Fruit fly (Drosophila melanogaster) whole organism, embryonic: ENCODE results near the gene Ptp4E.

Source experiments
- Abd-B ChIP-seq: fragments of 200-800 bp; sonication (Bioruptor generic); optimal IDR thresholded peaks from 2 replicates; lab custom pipeline; 2018; ENCODE audit warnings: missing biosample characterization, mild to moderate bottlenecking, missing genetic modification characterization, moderate library complexity
- Asciz ChIP-seq: fragments of 200-800 bp; sonication (Bioruptor generic); optimal IDR thresholded peaks from 2 replicates; lab custom pipeline; 2017; ENCODE audit warnings: missing biosample characterization, mild to moderate bottlenecking, missing genetic modification characterization, missing genetic modification reagents
- Atf-2 ChIP-seq: fragments of 200-800 bp; sonication (Bioruptor generic); optimal IDR thresholded peaks from 2 replicates; lab custom pipeline; 2016; ENCODE audit warnings: missing biosample characterization, missing genetic modification characterization
- CG10321 ChIP-seq: fragments of 200-800 bp; sonication (Bioruptor generic); IDR thresholded peaks from 2 replicates; pipeline ENCODE4 v1.3.6; 2022; ENCODE audit warnings: missing biosample characterization, missing genetic modification characterization
- CG11696 ChIP-seq: fragments of 200-800 bp; sonication (Bioruptor generic); IDR thresholded peaks from 2 replicates; pipeline ENCODE4 v1.3.6; 2022; ENCODE audit warnings: missing biosample characterization, missing genetic modification characterization
- CG12659 ChIP-seq: fragments of 200-800 bp; sonication (Bioruptor generic); optimal IDR thresholded peaks from 3 replicates; lab custom pipeline; 2017; ENCODE audit warnings: mild to moderate bottlenecking, missing biosample characterization, missing genetic modification reagents, missing genetic modification characterization
- CG12942 ChIP-seq: fragments of 200-800 bp; sonication (Bioruptor generic); optimal IDR thresholded peaks from 3 replicates; lab custom pipeline; 2016; ENCODE audit warnings: missing biosample characterization, missing genetic modification characterization
- CG14441 ChIP-seq: fragments of 200-800 bp; sonication (Bioruptor generic); IDR thresholded peaks from 2 replicates; pipeline ENCODE4 v1.3.6; 2022; ENCODE audit warnings: missing biosample characterization, missing genetic modification characterization
- CG15011 ChIP-seq: fragments of 200-800 bp; sonication (Bioruptor generic); optimal IDR thresholded peaks from 3 replicates; lab custom pipeline; 2018; ENCODE audit warnings: missing biosample characterization, mild to moderate bottlenecking, missing genetic modification characterization
- CG15269 ChIP-seq: fragments of 200-800 bp; sonication (Bioruptor generic); optimal IDR thresholded peaks from 2 replicates; lab custom pipeline; 2018; ENCODE audit warnings: missing biosample characterization, mild to moderate bottlenecking, missing genetic modification characterization, moderate library complexity
- CG17186 ChIP-seq: fragments of 200-800 bp; sonication (Bioruptor generic); optimal IDR thresholded peaks from 3 replicates; lab custom pipeline; 2017; ENCODE audit warnings: missing biosample characterization, missing genetic modification reagents, missing genetic modification characterization
- CG17328 ChIP-seq: fragments of 200-800 bp; sonication (Bioruptor generic); IDR thresholded peaks from 2 replicates; pipeline ENCODE4 v1.3.6; 2022; ENCODE audit warnings: missing biosample characterization, missing genetic modification characterization
- CG17612 ChIP-seq: fragments of 200-800 bp; sonication (Bioruptor generic); IDR thresholded peaks from 2 replicates; pipeline ENCODE4 v1.3.6; 2022; ENCODE audit warnings: missing biosample characterization, missing genetic modification characterization
- CG18262 ChIP-seq: fragments of 200-800 bp; optimal IDR thresholded peaks from 3 replicates; lab custom pipeline; 2019; ENCODE audit warnings: missing biosample characterization, mild to moderate bottlenecking, missing genetic modification characterization, moderate library complexity
- CG4404 ChIP-seq: fragments of 200-800 bp; sonication (Bioruptor generic); IDR thresholded peaks from 2 replicates; pipeline ENCODE4 v1.3.6; 2022; ENCODE audit warnings: missing biosample characterization, missing genetic modification characterization
- CG6689 ChIP-seq: fragments of 200-800 bp; sonication (Bioruptor generic); IDR thresholded peaks from 2 replicates; pipeline ENCODE4 v1.3.6; 2022; ENCODE audit warnings: missing biosample characterization, missing genetic modification characterization
- CG8765 ChIP-seq: fragments of 200-800 bp; sonication (Bioruptor generic); IDR thresholded peaks from 2 replicates; pipeline ENCODE4 v1.3.6; 2022; ENCODE audit warnings: missing biosample characterization, missing genetic modification characterization
- CG8924 ChIP-seq: fragments of 200-800 bp; optimal IDR thresholded peaks from 3 replicates; lab custom pipeline; 2019; ENCODE audit warnings: missing biosample characterization, mild to moderate bottlenecking, missing genetic modification characterization, moderate library complexity
- Camta ChIP-seq: fragments of 200-800 bp; sonication (Bioruptor generic); optimal IDR thresholded peaks from 2 replicates; lab custom pipeline; 2016; ENCODE audit warnings: missing biosample characterization, missing genetic modification characterization
- D ChIP-seq, 2 experiments: fragments of 200-800 bp in 1 of 2; fragments of >200 bp in 1 of 2; sonication (Bioruptor generic) in 1 of 2; optimal IDR thresholded peaks; 2 replicates in 1 of 2; 3 replicates in 1 of 2; lab custom pipeline; 2017; ENCODE audit warnings: mild to moderate bottlenecking in 1 of 2, missing biosample characterization in 1 of 2, missing genetic modification characterization in 1 of 2, missing genetic modification reagents in 1 of 2
- Fer1 ChIP-seq: fragments of 200-800 bp; sonication (Bioruptor generic); optimal IDR thresholded peaks from 2 replicates; lab custom pipeline; 2017; ENCODE audit warnings: missing biosample characterization, mild to moderate bottlenecking, missing genetic modification characterization
- HLH54F ChIP-seq: fragments of 200-800 bp; sonication (Bioruptor generic); optimal IDR thresholded peaks from 3 replicates; lab custom pipeline; 2016; ENCODE audit warnings: missing biosample characterization, missing genetic modification characterization
- HmgZ ChIP-seq: fragments of 200-800 bp; sonication (Bioruptor generic); optimal IDR thresholded peaks from 2 replicates; lab custom pipeline; 2018; ENCODE audit warnings: missing biosample characterization, mild to moderate bottlenecking, missing genetic modification characterization
- Med ChIP-seq: fragments of 200-800 bp; sonication (Bioruptor generic); peaks from one replicate; lab custom pipeline; 2016; ENCODE audit warnings: missing biosample characterization, missing genetic modification characterization, mild to moderate bottlenecking, inconsistent platforms, moderate library complexity
- Myb ChIP-seq: fragments of 200-800 bp; sonication (Bioruptor generic); optimal IDR thresholded peaks from 2 replicates; lab custom pipeline; 2016; ENCODE audit warnings: missing biosample characterization, missing genetic modification characterization
- Nf-YA ChIP-seq: fragments of 200-800 bp; sonication (Bioruptor generic); IDR thresholded peaks from 2 replicates; pipeline ENCODE4 v1.3.6; 2022; ENCODE audit warnings: missing biosample characterization, missing genetic modification characterization
- NfI ChIP-seq: fragments of 200-800 bp; sonication (Bioruptor generic); optimal IDR thresholded peaks from 3 replicates; lab custom pipeline; 2018; ENCODE audit warnings: missing biosample characterization, mild to moderate bottlenecking, missing genetic modification characterization, moderate library complexity
- Scr ChIP-seq: fragments of 200-800 bp; sonication (Bioruptor generic); IDR thresholded peaks from 2 replicates; pipeline ENCODE4 v1.3.6; 2022; ENCODE audit warnings: missing biosample characterization, missing genetic modification characterization; ENCODE audit not compliant: partially characterized antibody
- Ssrp ChIP-seq: fragments of 200-800 bp; sonication (Bioruptor generic); optimal IDR thresholded peaks from 2 replicates; lab custom pipeline; 2018; ENCODE audit warnings: missing biosample characterization, mild to moderate bottlenecking, missing genetic modification characterization, moderate library complexity
- Xrp1 ChIP-seq: fragments of 200-800 bp; sonication (Bioruptor generic); IDR thresholded peaks from 2 replicates; pipeline ENCODE4 v1.3.6; 2022; ENCODE audit warnings: missing biosample characterization, missing genetic modification characterization
- ase ChIP-seq: fragments of 200-800 bp; sonication (Bioruptor generic); IDR thresholded peaks from 3 replicates; pipeline ENCODE4 v1.3.6; 2022; ENCODE audit warnings: missing biosample characterization, missing genetic modification characterization
- caup ChIP-seq: fragments of 200-800 bp; sonication (Bioruptor generic); optimal IDR thresholded peaks from 3 replicates; lab custom pipeline; 2017; ENCODE audit warnings: missing biosample characterization, mild to moderate bottlenecking, missing genetic modification characterization, moderate library complexity; ENCODE audit not compliant: severe bottlenecking
- dmrt99B ChIP-seq: fragments of 200-800 bp; sonication (Bioruptor generic); optimal IDR thresholded peaks from 2 replicates; lab custom pipeline; 2018; ENCODE audit warnings: missing biosample characterization, mild to moderate bottlenecking, missing genetic modification characterization, moderate library complexity
- fd102C ChIP-seq: fragments of 200-800 bp; sonication (Bioruptor generic); optimal IDR thresholded peaks from 2 replicates; lab custom pipeline; 2018; ENCODE audit warnings: missing biosample characterization, mild to moderate bottlenecking, missing genetic modification characterization, moderate library complexity
- gce ChIP-seq: fragments of 200-800 bp; sonication (Bioruptor generic); IDR thresholded peaks from 3 replicates; pipeline ENCODE4 v1.3.6; 2022; ENCODE audit warnings: missing biosample characterization, missing genetic modification characterization
- gem ChIP-seq: fragments of 200-800 bp; sonication (Bioruptor generic); optimal IDR thresholded peaks from 2 replicates; lab custom pipeline; 2019; ENCODE audit warnings: missing biosample characterization, mild to moderate bottlenecking, missing genetic modification characterization, moderate library complexity
- gsb ChIP-seq: fragments of 200-800 bp; sonication (Bioruptor generic); IDR thresholded peaks from 2 replicates; pipeline ENCODE4 v1.3.6; 2022; ENCODE audit warnings: missing biosample characterization, missing genetic modification characterization
- ind ChIP-seq: fragments of 200-800 bp; sonication (Bioruptor generic); optimal IDR thresholded peaks from 3 replicates; lab custom pipeline; 2016; ENCODE audit warnings: missing biosample characterization, missing genetic modification characterization
- kay ChIP-seq: fragments of 200-800 bp; sonication (Bioruptor generic); optimal IDR thresholded peaks from 2 replicates; lab custom pipeline; 2016; ENCODE audit warnings: missing biosample characterization, missing genetic modification characterization
- lbe ChIP-seq: fragments of 200-800 bp; sonication (Bioruptor generic); optimal IDR thresholded peaks from 2 replicates; lab custom pipeline; 2016; ENCODE audit warnings: missing biosample characterization, mild to moderate bottlenecking, missing genetic modification characterization
- oc ChIP-seq: fragments of 200-800 bp; sonication (Bioruptor generic); optimal IDR thresholded peaks from 2 replicates; lab custom pipeline; 2018; ENCODE audit warnings: missing biosample characterization, mild to moderate bottlenecking, missing genetic modification characterization, moderate library complexity
- org-1 ChIP-seq: fragments of 200-800 bp; sonication (Bioruptor generic); optimal IDR thresholded peaks from 2 replicates; lab custom pipeline; 2017; ENCODE audit warnings: missing biosample characterization, missing genetic modification characterization
- seq ChIP-seq: fragments of 200-800 bp; sonication (Bioruptor generic); IDR thresholded peaks from 2 replicates; pipeline ENCODE4 v1.3.6; 2022; ENCODE audit warnings: missing biosample characterization, missing genetic modification characterization
- so ChIP-seq: fragments of 200-800 bp; sonication (Bioruptor generic); IDR thresholded peaks from 3 replicates; pipeline ENCODE4 v1.3.6; 2022; ENCODE audit warnings: missing biosample characterization, missing genetic modification characterization
- sob ChIP-seq: fragments of 200-800 bp; sonication (Bioruptor generic); IDR thresholded peaks from 2 replicates; pipeline ENCODE4 v1.3.6; 2022; ENCODE audit warnings: missing biosample characterization, missing genetic modification characterization
- ssp ChIP-seq: fragments of 200-800 bp; sonication (Bioruptor generic); IDR thresholded peaks from 2 replicates; pipeline ENCODE4 v1.3.6; 2022; ENCODE audit warnings: missing biosample characterization, missing genetic modification characterization
- tap ChIP-seq: fragments of 200-800 bp; optimal IDR thresholded peaks from 3 replicates; lab custom pipeline; 2019; ENCODE audit warnings: missing biosample characterization, mild to moderate bottlenecking, missing genetic modification characterization, moderate library complexity
- tgo ChIP-seq: fragments of 200-800 bp; sonication (Bioruptor generic); IDR thresholded peaks from 3 replicates; pipeline ENCODE4 v1.3.6; 2022; ENCODE audit warnings: missing biosample characterization, missing genetic modification characterization
- tio ChIP-seq: fragments of 200-800 bp; sonication (Bioruptor generic); optimal IDR thresholded peaks from 2 replicates; lab custom pipeline; 2017; ENCODE audit warnings: missing biosample characterization, missing genetic modification characterization, inconsistent platforms
- twi ChIP-seq: fragments of 200-800 bp; optimal IDR thresholded peaks from 2 replicates; lab custom pipeline; 2019; ENCODE audit warnings: missing biosample characterization, mild to moderate bottlenecking, missing genetic modification characterization, moderate library complexity
- zfh1 ChIP-seq: fragments of 200-800 bp; sonication (Bioruptor generic); IDR thresholded peaks from 3 replicates; pipeline ENCODE4 v1.3.6; 2022; ENCODE audit warnings: missing biosample characterization, missing genetic modification characterization

The Ptp4E gene

dm6 chrX:4906573-4906972 is 32.4 kb upstream of the Ptp4E start, which contains the start of gene CG6927 (continued):
- TF ChIP-seq CG11696 (GFP tag; lab: Robert Waterston, UW) (peak; percentile 49; the same call in 1 of the 2 replicates), Atf-2 (no peak), gce (GFP tag; lab: Robert Waterston, UW) (peak; percentile 92), CG17328 (GFP tag; lab: Robert Waterston, UW) (peak; percentile 93), kay (peak; percentile 72), dmrt99B (tag; lab: Kevin White, UChicago) (peak; percentile 88), Camta (GFP tag; lab: Kevin White, UChicago) (peak; percentile 69), Abd-B (peak; percentile 56), CG17612 (peak; percentile 35; the same call in 1 of the 2 replicates), CG17186 (peak; percentile 99), so (peak; percentile 84), CG8924 (tag; lab: Kevin White, UChicago) (peak; percentile 54), twi (tag; lab: Kevin White, UChicago) (peak; percentile 21), caup (GFP tag; lab: Kevin White, UChicago) (peak; percentile 46), lbe (GFP tag; lab: Kevin White, UChicago) (peak; percentile 3), NfI (GFP tag; lab: Kevin White, UChicago) (peak; percentile 60), zfh1 (GFP tag; lab: Robert Waterston, UW) (peak; percentile 91), tap (tag; lab: Kevin White, UChicago) (peak; percentile 39), CG8765 (GFP tag; lab: Robert Waterston, UW) (peak; percentile 62), CG12942 (GFP tag; lab: Kevin White, UChicago) (peak; percentile 44), CG18262 (peak; percentile 77), CG15011 (GFP tag; lab: Kevin White, UChicago) (peak; percentile 3), gem (tag; lab: Kevin White, UChicago) (peak; percentile 86), oc (tag; lab: Kevin White, UChicago) (peak; percentile 4), CG6689 (GFP tag; lab: Robert Waterston, UW) (peak; percentile 97), ase (GFP tag; lab: Robert Waterston, UW) (peak; percentile 87), Med (GFP tag; lab: Kevin White, UChicago) (peak; percentile 43), gsb (GFP tag; lab: Robert Waterston, UW) (peak; percentile 44), Xrp1 (peak; percentile 96), fd102C (GFP tag; lab: Kevin White, UChicago) (no peak), sob (GFP tag; lab: Robert Waterston, UW) (peak; percentile 97), CG12659 (GFP tag; lab: Kevin White, UChicago) (peak; percentile 61), ind (GFP tag; lab: Kevin White, UChicago) (peak; percentile 50), HmgZ (tag; lab: Kevin White, UChicago) (peak; percentile 19), CG4404 (GFP tag; lab: Robert Waterston, UW) (peak; percentile 66), org-1 (GFP tag; lab: Kevin White, UChicago) (peak; percentile 48), D (optimal IDR thresholded peaks at IDR 0.05; lab: Kevin White, UChicago) (no peak), D (GFP tag; optimal IDR thresholded peaks at IDR 0.05; lab: Kevin White, UChicago) (no peak), tio (GFP tag; lab: Kevin White, UChicago) (peak; percentile 57), CG10321 (GFP tag; lab: Robert Waterston, UW) (peak; percentile 60; the same call in 1 of the 2 replicates), Asciz (GFP tag; lab: Kevin White, UChicago) (peak; percentile 20), ssp (GFP tag; lab: Robert Waterston, UW) (peak; percentile 83), seq (GFP tag; lab: Robert Waterston, UW) (peak; percentile 78), Fer1 (peak; percentile 41), Nf-YA (GFP tag; lab: Robert Waterston, UW) (peak; percentile 82), Scr (GFP tag; lab: Robert Waterston, UW) (no peak), CG14441 (GFP tag; lab: Robert Waterston, UW) (peak; percentile 94), HLH54F (GFP tag; lab: Kevin White, UChicago) (no peak), Myb (GFP tag; lab: Kevin White, UChicago) (peak; percentile 20), tgo (peak; percentile 95), CG15269 (peak; percentile 72), Ssrp (tag; lab: Kevin White, UChicago) (peak; percentile 94)
